Worm (Caenorhabditis elegans): ENCODE data around the gene ZK688.11.

DNA sequence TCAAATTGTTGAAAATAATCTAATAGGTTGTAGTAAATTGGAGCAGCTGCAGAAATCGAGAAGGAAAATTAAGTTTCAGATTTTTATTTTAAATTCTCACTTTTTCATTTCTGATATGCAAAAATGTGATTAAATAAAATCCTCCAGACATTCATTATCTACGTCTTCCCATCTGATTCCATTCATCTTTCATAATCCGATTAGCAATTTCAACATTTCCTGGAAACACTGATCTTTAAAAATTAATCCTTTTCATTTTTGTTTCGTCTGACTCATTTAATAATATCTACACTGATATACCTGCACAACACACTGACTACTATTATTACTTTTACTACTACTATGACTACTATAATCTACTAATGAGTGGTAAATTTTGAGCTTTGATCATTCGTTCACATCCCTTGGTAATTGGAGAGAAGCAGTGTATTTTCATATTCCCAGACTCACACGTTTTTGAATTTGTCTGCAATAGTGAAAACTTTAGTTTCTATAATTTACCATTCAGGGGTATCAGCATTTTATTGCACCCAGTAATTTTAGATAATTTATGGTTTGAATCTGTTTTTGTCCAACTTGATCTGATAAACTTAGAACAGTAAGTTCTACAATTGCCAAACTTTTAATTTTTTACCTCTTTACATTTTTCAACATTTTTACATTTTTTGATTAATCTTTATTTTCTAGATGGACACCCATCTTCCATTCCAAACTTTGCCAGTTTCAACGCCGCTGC is 45.7 kb downstream of the ZK688.11 start, which contains the start of gene ceh-23:
- TF ChIP-seq mdl-1 (tag; optimal IDR thresholded peaks at IDR 0.05) (no peak), nhr-25 (tag; optimal IDR thresholded peaks at IDR 0.05) (no peak), ztf-4 (tag; optimal IDR thresholded peaks at IDR 0.05) (no peak), pqm-1 (tag; optimal IDR thresholded peaks at IDR 0.05) (no peak), nhr-28 (tag; optimal IDR thresholded peaks at IDR 0.05) (no peak), pha-4 (tag; optimal IDR thresholded peaks at IDR 0.05) (no peak), nhr-11 (tag; optimal IDR thresholded peaks at IDR 0.05) (no peak), skn-1 (tag; optimal IDR thresholded peaks at IDR 0.05) (no peak), nfya-1 (tag; optimal IDR thresholded peaks at IDR 0.05; ENCODE audit: insufficient read depth) (no peak), fkh-10 (GFP tag; optimal IDR thresholded peaks at IDR 0.05) (no peak), fos-1 (tag; optimal IDR thresholded peaks at IDR 0.05) (no peak), ztf-11 (tag; optimal IDR thresholded peaks at IDR 0.05) (no peak)

Data from whole organism, L3 larva.